Worm (Caenorhabditis elegans) whole organism, L4 larva: Measurements from ENCODE around the gene srw-48.

Experiments
- R02D3.7 ChIP-seq: fragments of 150-350 bp; sonication (generic microtip); optimal IDR thresholded peaks from 3 replicates; lab custom pipeline; 2014; ENCODE audit warnings: missing biosample characterization, missing genetic modification characterization
- aly-2 ChIP-seq: sonication (generic microtip); optimal IDR thresholded peaks from 2 replicates; lab custom pipeline; 2018; ENCODE audit warnings: missing biosample characterization, missing genetic modification characterization
- hlh-30 ChIP-seq: sonication (generic microtip); optimal IDR thresholded peaks from 2 replicates; lab custom pipeline; 2017; ENCODE audit warnings: antibody characterized with exemption, mild to moderate bottlenecking, missing genetic modification characterization, missing compliant biosample characterization; ENCODE audit not compliant: insufficient read depth
- pha-4 ChIP-seq, 2 experiments: fragments of 150-350 bp in 1 of 2; fragments of 200-800 bp in 1 of 2; sonication (Bioruptor generic) in 1 of 2; IDR thresholded peaks in 1 of 2; optimal IDR thresholded peaks in 1 of 2; 2 replicates each; pipeline versions ENCODE4 v1.3.6 to Lab custom; 2014 to 2022; ENCODE audit warnings: missing genetic modification characterization in 2 of 2, missing genetic modification reagents in 2 of 2, missing biosample characterization in 1 of 2, missing compliant biosample characterization in 1 of 2

DNA sequence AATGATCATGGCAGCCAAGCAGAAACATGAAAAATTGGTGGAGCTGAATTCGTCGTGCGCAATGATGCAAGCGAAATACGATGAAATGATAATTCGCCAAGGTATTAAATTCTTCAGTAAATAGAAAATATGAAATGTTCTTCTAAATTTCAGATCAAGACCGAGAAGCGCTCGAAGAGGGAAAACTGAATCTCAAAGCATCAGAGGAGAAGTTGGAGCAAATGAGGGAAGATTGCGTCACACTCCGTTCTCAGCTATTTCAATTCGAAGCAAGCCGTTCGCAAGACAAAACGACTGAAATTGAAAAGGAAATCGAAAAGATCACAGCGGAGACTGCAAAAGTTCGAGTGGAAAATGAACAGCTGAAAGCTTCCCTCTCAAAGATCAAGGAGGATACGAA lies 14.4 kb upstream of the srw-48 start:
- TF ChIP-seq pha-4 (GFP tag; IDR thresholded peaks at IDR 0.05; lab: Robert Waterston, UW) (no peak), pha-4 (tag; optimal IDR thresholded peaks at IDR 0.05; lab: Kevin White, UChicago) (no peak), R02D3.7 (tag; lab: Kevin White, UChicago) (no peak), aly-2 (tag; lab: Kevin White, UChicago) (no peak), hlh-30 (tag; lab: Kevin White, UChicago) (no peak)
